Fruit fly (Drosophila melanogaster) whole organism, embryonic: ENCODE measurements around the gene Kaz1-ORFB.
A peak's percentile ranks its signal among the peaks of the same experiment; 100 is the strongest.

Experiments used
- Ada2b ChIP-seq: fragments of 200-800 bp; sonication (Bioruptor generic); IDR thresholded peaks from 2 replicates; pipeline ENCODE4 v1.3.6; 2022; ENCODE audit warnings: missing biosample characterization, missing genetic modification characterization
- CG11085 ChIP-seq: fragments of 200-800 bp; sonication (Bioruptor generic); IDR thresholded peaks from 2 replicates; pipeline ENCODE4 v1.3.6; 2022; ENCODE audit warnings: missing biosample characterization, missing genetic modification characterization
- CG12769 ChIP-seq: fragments of 200-800 bp; sonication (Bioruptor generic); optimal IDR thresholded peaks from 2 replicates; lab custom pipeline; 2019; ENCODE audit warnings: missing biosample characterization, mild to moderate bottlenecking, missing genetic modification characterization, moderate library complexity
- CG14667 ChIP-seq: fragments of 200-800 bp; sonication (Bioruptor generic); IDR thresholded peaks from 2 replicates; pipeline ENCODE4 v1.3.6; 2022; ENCODE audit warnings: missing biosample characterization, missing genetic modification characterization
- CG14710 ChIP-seq: fragments of 200-800 bp; sonication (Bioruptor generic); optimal IDR thresholded peaks from 3 replicates; lab custom pipeline; 2019; ENCODE audit warnings: missing biosample characterization, mild to moderate bottlenecking, missing genetic modification characterization, moderate library complexity
- CG1602 ChIP-seq: fragments of 200-800 bp; sonication (Bioruptor generic); optimal IDR thresholded peaks from 3 replicates; lab custom pipeline; 2016; ENCODE audit warnings: missing biosample characterization, missing genetic modification characterization
- CG1603 ChIP-seq: fragments of 200-800 bp; sonication (Bioruptor generic); optimal IDR thresholded peaks from 2 replicates; lab custom pipeline; 2019; ENCODE audit warnings: missing biosample characterization, mild to moderate bottlenecking, missing genetic modification characterization, moderate library complexity
- CG18599 ChIP-seq: fragments of 200-800 bp; sonication (Bioruptor generic); optimal IDR thresholded peaks from 3 replicates; lab custom pipeline; 2017; ENCODE audit warnings: missing biosample characterization, missing genetic modification characterization, mild to moderate bottlenecking, moderate library complexity, missing genetic modification reagents
- CG2889 ChIP-seq: fragments of 200-800 bp; sonication (Bioruptor generic); IDR thresholded peaks from 3 replicates; pipeline ENCODE4 v1.3.6; 2022; ENCODE audit warnings: missing biosample characterization, missing genetic modification characterization
- CG30403 ChIP-seq: fragments of 200-800 bp; sonication (Bioruptor generic); optimal IDR thresholded peaks from 3 replicates; lab custom pipeline; 2016; ENCODE audit warnings: missing biosample characterization, missing genetic modification characterization
- CG30431 ChIP-seq: fragments of 200-800 bp; sonication (Bioruptor generic); optimal IDR thresholded peaks from 2 replicates; lab custom pipeline; 2017; ENCODE audit warnings: missing biosample characterization, missing genetic modification characterization
- CG31441 ChIP-seq: fragments of 200-800 bp; sonication (Bioruptor generic); IDR thresholded peaks from 2 replicates; pipeline ENCODE4 v1.3.6; 2022; ENCODE audit warnings: missing biosample characterization, missing genetic modification characterization
- CG42726 ChIP-seq: fragments of 200-800 bp; sonication (Bioruptor generic); IDR thresholded peaks from 2 replicates; pipeline ENCODE4 v1.3.6; 2022; ENCODE audit warnings: missing biosample characterization, missing genetic modification characterization; ENCODE audit not compliant: partially characterized antibody
- CG6272 ChIP-seq: fragments of 200-800 bp; sonication (Bioruptor generic); IDR thresholded peaks from 2 replicates; pipeline ENCODE4 v1.3.6; 2022; ENCODE audit warnings: missing biosample characterization, missing genetic modification characterization
- CG6765 ChIP-seq: fragments of 200-800 bp; sonication (Bioruptor generic); optimal IDR thresholded peaks from 3 replicates; lab custom pipeline; 2017; ENCODE audit warnings: missing biosample characterization, mild to moderate bottlenecking, missing genetic modification characterization
- CG6791 ChIP-seq: fragments of 200-800 bp; sonication (Bioruptor generic); IDR thresholded peaks from 3 replicates; pipeline ENCODE4 v1.3.6; 2022; ENCODE audit warnings: missing biosample characterization, missing genetic modification characterization; ENCODE audit not compliant: partially characterized antibody
- CG8290 ChIP-seq, 3 experiments: fragments of 200-800 bp; sonication (Bioruptor generic); optimal IDR thresholded peaks; 2 replicates each; lab custom pipeline; 2016 to 2019; ENCODE audit warnings: missing biosample characterization in 3 of 3, missing genetic modification characterization in 3 of 3, mild to moderate bottlenecking in 2 of 3, moderate library complexity in 1 of 3
- CG8359 ChIP-seq: fragments of 200-800 bp; sonication (Bioruptor generic); optimal IDR thresholded peaks from 2 replicates; lab custom pipeline; 2017; ENCODE audit warnings: missing biosample characterization, mild to moderate bottlenecking, missing genetic modification characterization, borderline replicate concordance
- CG9727 ChIP-seq: fragments of 200-800 bp; sonication (Bioruptor generic); optimal IDR thresholded peaks from 3 replicates; lab custom pipeline; 2017; ENCODE audit warnings: missing biosample characterization, mild to moderate bottlenecking, missing genetic modification characterization
- CG9797 ChIP-seq: fragments of 200-800 bp; sonication (Bioruptor generic); optimal IDR thresholded peaks from 3 replicates; lab custom pipeline; 2018; ENCODE audit warnings: missing biosample characterization, mild to moderate bottlenecking, missing genetic modification characterization
- CG9932 ChIP-seq: fragments of 200-800 bp; sonication (Bioruptor generic); IDR thresholded peaks from 2 replicates; pipeline ENCODE4 v1.3.6; 2022; ENCODE audit warnings: missing biosample characterization, missing genetic modification characterization
- CkIIα-i1 ChIP-seq: fragments of 200-800 bp; sonication (Bioruptor generic); IDR thresholded peaks from 2 replicates; pipeline ENCODE4 v1.3.6; 2022; ENCODE audit warnings: missing biosample characterization, missing genetic modification characterization
- CoRest ChIP-seq: fragments of 200-800 bp; sonication (Bioruptor generic); optimal IDR thresholded peaks from 3 replicates; lab custom pipeline; 2018; ENCODE audit warnings: missing biosample characterization, mild to moderate bottlenecking, missing genetic modification characterization, moderate library complexity
- Dek ChIP-seq: fragments of 200-800 bp; sonication (Bioruptor generic); optimal IDR thresholded peaks from 3 replicates; lab custom pipeline; 2019; ENCODE audit warnings: missing biosample characterization, mild to moderate bottlenecking, missing genetic modification characterization, moderate library complexity
- Fer2 ChIP-seq: fragments of 200-800 bp; sonication (Bioruptor generic); optimal IDR thresholded peaks from 2 replicates; lab custom pipeline; 2018; ENCODE audit warnings: missing biosample characterization, mild to moderate bottlenecking, missing genetic modification characterization, moderate library complexity
- HmgD ChIP-seq: fragments of 200-800 bp; sonication (Bioruptor generic); optimal IDR thresholded peaks from 3 replicates; lab custom pipeline; 2016; ENCODE audit warnings: missing biosample characterization, missing genetic modification characterization
- Lim3 ChIP-seq: fragments of 200-800 bp; sonication (Bioruptor generic); IDR thresholded peaks from 2 replicates; pipeline ENCODE4 v1.3.6; 2022; ENCODE audit warnings: missing biosample characterization, missing genetic modification characterization
- Med ChIP-seq: fragments of 200-800 bp; sonication (Bioruptor generic); peaks from one replicate; lab custom pipeline; 2016; ENCODE audit warnings: missing biosample characterization, missing genetic modification characterization, mild to moderate bottlenecking, inconsistent platforms, moderate library complexity
- Sox102F ChIP-seq: fragments of 200-800 bp; sonication (Bioruptor generic); optimal IDR thresholded peaks from 2 replicates; lab custom pipeline; 2018; ENCODE audit warnings: missing biosample characterization, mild to moderate bottlenecking, missing genetic modification characterization, moderate library complexity
- Xbp1 ChIP-seq: fragments of 200-800 bp; sonication (Bioruptor generic); optimal IDR thresholded peaks from 3 replicates; lab custom pipeline; 2016; ENCODE audit warnings: missing biosample characterization, mild to moderate bottlenecking, missing genetic modification characterization
- al ChIP-seq: fragments of 200-800 bp; sonication (Bioruptor generic); IDR thresholded peaks from 2 replicates; pipeline ENCODE4 v1.3.6; 2022; ENCODE audit warnings: missing biosample characterization, missing genetic modification characterization
- az2 ChIP-seq: fragments of 200-800 bp; sonication (Bioruptor generic); optimal IDR thresholded peaks from 3 replicates; lab custom pipeline; 2016; ENCODE audit warnings: missing biosample characterization, missing genetic modification characterization
- dan ChIP-seq: fragments of 200-800 bp; sonication (Bioruptor generic); IDR thresholded peaks from 2 replicates; pipeline ENCODE4 v1.3.6; 2022; ENCODE audit warnings: missing biosample characterization, missing genetic modification characterization
- gem ChIP-seq: fragments of 200-800 bp; sonication (Bioruptor generic); optimal IDR thresholded peaks from 2 replicates; lab custom pipeline; 2019; ENCODE audit warnings: missing biosample characterization, mild to moderate bottlenecking, missing genetic modification characterization, moderate library complexity
- gsb-n ChIP-seq: fragments of 200-800 bp; sonication (Bioruptor generic); optimal IDR thresholded peaks from 3 replicates; lab custom pipeline; 2018; ENCODE audit warnings: missing biosample characterization, mild to moderate bottlenecking, missing genetic modification characterization
- hb ChIP-seq: fragments of 200-800 bp; sonication (Bioruptor generic); IDR thresholded peaks from 3 replicates; pipeline ENCODE4 v1.3.6; 2022; ENCODE audit warnings: missing biosample characterization, missing genetic modification characterization; ENCODE audit not compliant: partially characterized antibody
- inv ChIP-seq: fragments of 200-800 bp; sonication (Bioruptor generic); IDR thresholded peaks from 2 replicates; pipeline ENCODE4 v1.3.6; 2022; ENCODE audit warnings: missing biosample characterization, missing genetic modification characterization; ENCODE audit not compliant: partially characterized antibody
- kay ChIP-seq: fragments of 200-800 bp; sonication (Bioruptor generic); optimal IDR thresholded peaks from 2 replicates; lab custom pipeline; 2016; ENCODE audit warnings: missing biosample characterization, missing genetic modification characterization
- lola ChIP-seq, 3 experiments: fragments of >200 bp in 2 of 3; fragments of 200-800 bp in 1 of 3; sonication (Bioruptor generic) in 1 of 3; optimal IDR thresholded peaks; 2 replicates each; lab custom pipeline; 2017 to 2019; ENCODE audit warnings: missing biosample characterization in 3 of 3, missing genetic modification characterization in 3 of 3, mild to moderate bottlenecking in 1 of 3, moderate library complexity in 1 of 3
- ranshi ChIP-seq: fragments of 200-800 bp; sonication (Bioruptor generic); IDR thresholded peaks from 2 replicates; pipeline ENCODE4 v1.3.6; 2022; ENCODE audit warnings: missing biosample characterization, missing genetic modification characterization
- sc ChIP-seq, 3 experiments: fragments of >200 bp in 2 of 3; fragments of 200-800 bp in 1 of 3; sonication (Bioruptor generic) in 1 of 3; optimal IDR thresholded peaks; 2 replicates in 2 of 3; 3 replicates in 1 of 3; lab custom pipeline; 2017; ENCODE audit warnings: mild to moderate bottlenecking in 1 of 3, missing biosample characterization in 1 of 3, missing genetic modification characterization in 1 of 3, missing genetic modification reagents in 1 of 3
- sd ChIP-seq: fragments of 200-800 bp; sonication (Bioruptor generic); optimal IDR thresholded peaks from 3 replicates; lab custom pipeline; 2018; ENCODE audit warnings: missing biosample characterization, mild to moderate bottlenecking, missing genetic modification characterization, moderate library complexity
- sens-2 ChIP-seq: fragments of 200-800 bp; sonication (Bioruptor generic); IDR thresholded peaks from 2 replicates; pipeline ENCODE4 v1.3.6; 2022; ENCODE audit warnings: missing biosample characterization, missing genetic modification characterization
- sim ChIP-seq: fragments of 200-800 bp; sonication (Bioruptor generic); IDR thresholded peaks from 2 replicates; pipeline ENCODE4 v1.3.6; 2022; ENCODE audit warnings: missing biosample characterization, missing genetic modification characterization
- sqz ChIP-seq: fragments of 200-800 bp; sonication (Bioruptor generic); optimal IDR thresholded peaks from 3 replicates; lab custom pipeline; 2018; ENCODE audit warnings: missing biosample characterization, mild to moderate bottlenecking, missing genetic modification characterization
- zen ChIP-seq: fragments of 200-800 bp; sonication (Bioruptor generic); optimal IDR thresholded peaks from 3 replicates; lab custom pipeline; 2018; ENCODE audit warnings: missing biosample characterization, mild to moderate bottlenecking, missing genetic modification characterization, moderate library complexity
- zfh1 ChIP-seq: fragments of 200-800 bp; sonication (Bioruptor generic); IDR thresholded peaks from 3 replicates; pipeline ENCODE4 v1.3.6; 2022; ENCODE audit warnings: missing biosample characterization, missing genetic modification characterization

The Kaz1-ORFB gene

DNA sequence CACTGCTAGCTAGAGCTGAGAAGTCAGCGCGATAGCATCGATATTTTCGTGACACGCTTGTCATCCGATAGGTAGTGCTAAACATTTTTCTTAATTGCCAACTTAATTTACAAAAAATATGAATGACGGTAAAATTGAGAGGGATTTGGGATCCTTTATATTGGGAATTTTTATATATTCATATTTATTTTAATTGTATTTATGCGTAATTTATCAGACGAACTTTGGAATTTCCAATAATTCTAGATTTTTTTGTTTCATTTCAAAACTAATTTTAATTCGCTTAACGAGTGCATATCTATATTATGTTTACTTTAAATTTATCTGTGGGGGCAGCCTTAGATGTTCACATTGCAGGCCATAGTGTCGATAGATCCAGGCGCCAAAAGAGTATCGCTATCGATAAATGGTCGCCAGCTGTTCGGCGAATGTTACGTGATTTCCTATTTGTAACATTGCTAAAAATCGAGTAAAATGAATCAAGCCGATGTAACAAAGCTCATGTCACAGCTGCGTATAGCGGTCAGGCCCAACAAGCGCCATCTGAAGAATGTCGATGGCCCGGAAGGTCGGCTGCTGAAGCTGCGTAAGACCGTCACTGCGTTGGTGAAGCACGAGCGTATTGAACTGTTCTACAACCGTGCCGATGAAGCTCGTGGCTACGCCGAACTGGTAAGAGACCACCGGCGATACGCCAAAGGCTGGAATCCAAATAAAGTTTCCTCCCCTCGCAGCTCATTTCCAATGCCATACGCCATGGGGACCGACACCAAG is 48.1 kb downstream of the Kaz1-ORFB start, which contains the start of the genes Tudor-SN and mRpL17 (continued):
- peak in 1 of 3 experiments; percentile 55 for TF ChIP-seq lola (GFP tag; optimal IDR thresholded peaks at IDR 0.05; lab: Kevin White, UChicago)
- peak; percentile 52; the same call in 1 of the 2 replicates for TF ChIP-seq CG11085 (GFP tag; lab: Robert Waterston, UW)
- peak; percentile 22 for TF ChIP-seq sd (tag; lab: Kevin White, UChicago)
- peak; percentile 98 for TF ChIP-seq CG42726 (GFP tag; lab: Robert Waterston, UW)
- TF ChIP-seq CoRest (tag; lab: Kevin White, UChicago) = peak; percentile 60
- TF ChIP-seq HmgD (GFP tag; lab: Kevin White, UChicago) = no peak
- TF ChIP-seq CG14710 (tag; lab: Kevin White, UChicago) = peak; percentile 93
- TF ChIP-seq sens-2 = no peak
- TF ChIP-seq hb = peak; percentile 97
- peak; percentile 98 for TF ChIP-seq inv (GFP tag; lab: Robert Waterston, UW)
- TF ChIP-seq Sox102F (GFP tag; lab: Kevin White, UChicago) = no peak
- peak; percentile 62 for TF ChIP-seq Med (GFP tag; lab: Kevin White, UChicago)
- no peak for TF ChIP-seq sim
- TF ChIP-seq zen (tag; lab: Kevin White, UChicago) = peak; percentile 62
- no peak for TF ChIP-seq sc (optimal IDR thresholded peaks at IDR 0.05; lab: Kevin White, UChicago)
- TF ChIP-seq sc (GFP tag; optimal IDR thresholded peaks at IDR 0.05; lab: Kevin White, UChicago) = peak; percentile 15
- TF ChIP-seq CG9932 (GFP tag; lab: Robert Waterston, UW) = peak; percentile 85
- TF ChIP-seq gsb-n = peak; percentile 13
- no peak for TF ChIP-seq ranshi
- TF ChIP-seq CG6791 (GFP tag; lab: Robert Waterston, UW) = peak; percentile 98
- TF ChIP-seq zfh1 (GFP tag; lab: Robert Waterston, UW) = no peak
- TF ChIP-seq CG9727 (GFP tag; lab: Kevin White, UChicago) = peak; percentile 63
- 0 out of 2 replicates have a peak, but pooled peaks have one; percentile 1 for TF ChIP-seq Ada2b (GFP tag; lab: Robert Waterston, UW)
- peak; percentile 11 for TF ChIP-seq az2 (GFP tag; lab: Kevin White, UChicago)
- TF ChIP-seq Fer2 = no peak
- TF ChIP-seq CG30403 (GFP tag; lab: Kevin White, UChicago) = peak; percentile 69
- peak; percentile 60 for TF ChIP-seq sqz (GFP tag; lab: Kevin White, UChicago)
- TF ChIP-seq CG1602 (GFP tag; lab: Kevin White, UChicago) = peak; percentile 17
- peak; percentile 19; the same call in 1 of the 2 replicates for TF ChIP-seq al (GFP tag; lab: Robert Waterston, UW)
- TF ChIP-seq CkIIα-i1 (GFP tag; lab: Robert Waterston, UW) = no peak
- no peak for TF ChIP-seq CG14667 (GFP tag; lab: Robert Waterston, UW)
- TF ChIP-seq CG1603 (tag; lab: Kevin White, UChicago) = peak; percentile 34
- TF ChIP-seq CG30431 (GFP tag; lab: Kevin White, UChicago) = no peak
- no peak for TF ChIP-seq CG2889 (GFP tag; lab: Robert Waterston, UW)
- TF ChIP-seq Dek (tag; lab: Kevin White, UChicago) = peak; percentile 60
- TF ChIP-seq CG9797 (GFP tag; lab: Kevin White, UChicago) = peak; percentile 7
- no peak for TF ChIP-seq CG12769 (tag; lab: Kevin White, UChicago)
- peak; percentile 17 for TF ChIP-seq CG6765 (GFP tag; lab: Kevin White, UChicago)
- peak; percentile 25 for TF ChIP-seq kay
- TF ChIP-seq CG31441 (GFP tag; lab: Robert Waterston, UW) = peak; percentile 57; the same call in 1 of the 2 replicates
- no peak for TF ChIP-seq dan (GFP tag; lab: Robert Waterston, UW)
- TF ChIP-seq CG18599 = peak; percentile 44
- TF ChIP-seq CG8359 (GFP tag; lab: Kevin White, UChicago) = no peak
- peak; percentile 61 for TF ChIP-seq Xbp1 (GFP tag; lab: Kevin White, UChicago)
- TF ChIP-seq CG6272 = peak; percentile 67; the same call in 1 of the 2 replicates
- peak; percentile 69 for TF ChIP-seq gem (tag; lab: Kevin White, UChicago)
- TF ChIP-seq CG8290 (GFP tag; optimal IDR thresholded peaks at IDR 0.05; lab: Kevin White, UChicago) = peak; percentile 21
- TF ChIP-seq CG8290 (tag; optimal IDR thresholded peaks at IDR 0.05; lab: Kevin White, UChicago) = peak in 1 of 2 experiments; percentile 35
- TF ChIP-seq Lim3 = no peak
